Fruit fly (Drosophila melanogaster): Measurements from ENCODE around the gene Sfp93F.

The Sfp93F gene

DNA sequence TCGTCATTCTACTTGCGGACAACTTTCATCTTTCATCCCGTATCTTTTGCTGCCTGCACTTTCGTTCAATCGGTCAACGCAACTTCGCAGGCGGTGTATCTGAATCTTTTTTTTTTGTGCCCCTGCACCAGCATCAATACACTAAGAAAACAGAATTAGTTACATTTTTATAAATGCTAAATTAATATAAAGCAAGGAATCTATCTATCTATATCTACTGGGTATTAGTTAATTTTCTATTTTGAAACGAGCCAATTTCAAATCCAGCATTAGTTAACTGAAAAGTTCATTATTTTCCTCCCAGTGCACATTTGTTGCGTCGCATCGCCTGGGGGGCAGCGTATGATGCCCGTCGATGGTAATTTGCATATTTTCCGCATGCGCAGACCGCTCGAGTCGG lies 3.2 kb downstream of the Sfp93F start:
- TF ChIP-seq woc (GFP tag; optimal IDR thresholded peaks at IDR 0.05) (no peak), usp (GFP tag; optimal IDR thresholded peaks at IDR 0.05) (no peak), Rel (GFP tag; optimal IDR thresholded peaks at IDR 0.05) (no peak), Rel (tag; optimal IDR thresholded peaks at IDR 0.05) (no peak), CG32264 (GFP tag; optimal IDR thresholded peaks at IDR 0.05) (no peak), Hr78 (GFP tag; optimal IDR thresholded peaks at IDR 0.05) (no peak), tai (GFP tag; optimal IDR thresholded peaks at IDR 0.05) (no peak), Jra (GFP tag; optimal IDR thresholded peaks at IDR 0.05) (no peak), psq (GFP tag; optimal IDR thresholded peaks at IDR 0.05) (no peak), dmrt93B (GFP tag; optimal IDR thresholded peaks at IDR 0.05) (no peak), foxo (GFP tag; optimal IDR thresholded peaks at IDR 0.05) (peak in 1 of 2 experiments; percentile 32), HLH106 (tag; optimal IDR thresholded peaks at IDR 0.05) (peak; percentile 30), sv (GFP tag; optimal IDR thresholded peaks at IDR 0.05) (no peak), sage (GFP tag; optimal IDR thresholded peaks at IDR 0.05) (no peak), dsf (GFP tag; optimal IDR thresholded peaks at IDR 0.05; ENCODE audit: borderline replicate concordance) (no peak), Abd-B (GFP tag; optimal IDR thresholded peaks at IDR 0.05) (no peak), CG9705 (GFP tag; optimal IDR thresholded peaks at IDR 0.05) (no peak), Dif (GFP tag; optimal IDR thresholded peaks at IDR 0.05; ENCODE audit: partially characterized antibody) (no peak), jim (GFP tag; optimal IDR thresholded peaks at IDR 0.05) (no peak), Vsx2 (GFP tag; optimal IDR thresholded peaks at IDR 0.05; ENCODE audit: partially characterized antibody) (no peak), Sp1 (GFP tag; optimal IDR thresholded peaks at IDR 0.05) (peak; percentile 22), brk (GFP tag; optimal IDR thresholded peaks at IDR 0.05) (no peak), ey (GFP tag; optimal IDR thresholded peaks at IDR 0.05) (peak; percentile 40), OdsH (GFP tag; optimal IDR thresholded peaks at IDR 0.05) (peak; percentile 2), Myc (optimal IDR thresholded peaks at IDR 0.05) (no peak), N (GFP tag; optimal IDR thresholded peaks at IDR 0.05) (no peak), Hnf4 (GFP tag; optimal IDR thresholded peaks at IDR 0.05) (peak; percentile 7), h (GFP tag; optimal IDR thresholded peaks at IDR 0.05) (peak; percentile 48), rgr (GFP tag; optimal IDR thresholded peaks at IDR 0.05) (peak; percentile 29), Hr83 (GFP tag; optimal IDR thresholded peaks at IDR 0.05; ENCODE audit: poor library complexity, severe bottlenecking) (no peak), br (GFP tag; optimal IDR thresholded peaks at IDR 0.05) (peak; percentile 16), fru (GFP tag; optimal IDR thresholded peaks at IDR 0.05) (no peak), dl (GFP tag; optimal IDR thresholded peaks at IDR 0.05; ENCODE audit: insufficient read depth in 1 of 2, partially characterized antibody in 2 of 2) (no peak), pan (optimal IDR thresholded peaks at IDR 0.05) (no peak), Mio (GFP tag; optimal IDR thresholded peaks at IDR 0.05) (no peak), GATAd (GFP tag; optimal IDR thresholded peaks at IDR 0.05) (no peak), Dfd (GFP tag; optimal IDR thresholded peaks at IDR 0.05) (no peak), lola (GFP tag; optimal IDR thresholded peaks at IDR 0.05) (no peak), CrebA (GFP tag; optimal IDR thresholded peaks at IDR 0.05; ENCODE audit: borderline replicate concordance) (no peak)

dm6 chr3R:21731682-21732081 lies 4.4 kb downstream of the Sfp93F start:
- TF ChIP-seq CG9705 (GFP tag; optimal IDR thresholded peaks at IDR 0.05) (no peak), woc (GFP tag; optimal IDR thresholded peaks at IDR 0.05) (no peak), CG32264 (GFP tag; optimal IDR thresholded peaks at IDR 0.05) (no peak), pan (optimal IDR thresholded peaks at IDR 0.05) (no peak), dmrt93B (GFP tag; optimal IDR thresholded peaks at IDR 0.05) (no peak), HLH106 (tag; optimal IDR thresholded peaks at IDR 0.05) (no peak), Abd-B (GFP tag; optimal IDR thresholded peaks at IDR 0.05) (no peak), rgr (GFP tag; optimal IDR thresholded peaks at IDR 0.05) (no peak), Hnf4 (GFP tag; optimal IDR thresholded peaks at IDR 0.05) (no peak), lola (GFP tag; optimal IDR thresholded peaks at IDR 0.05) (no peak), Mio (GFP tag; optimal IDR thresholded peaks at IDR 0.05) (no peak), dsf (GFP tag; optimal IDR thresholded peaks at IDR 0.05; ENCODE audit: borderline replicate concordance) (no peak), jim (GFP tag; optimal IDR thresholded peaks at IDR 0.05) (no peak), Myc (optimal IDR thresholded peaks at IDR 0.05) (no peak), Vsx2 (GFP tag; optimal IDR thresholded peaks at IDR 0.05; ENCODE audit: partially characterized antibody) (no peak)

Measured in whole organism, wandering third instar larva.